Worm (Caenorhabditis elegans): ENCODE results near the gene Y43C5A.3.

Gene Y43C5A.3

DNA sequence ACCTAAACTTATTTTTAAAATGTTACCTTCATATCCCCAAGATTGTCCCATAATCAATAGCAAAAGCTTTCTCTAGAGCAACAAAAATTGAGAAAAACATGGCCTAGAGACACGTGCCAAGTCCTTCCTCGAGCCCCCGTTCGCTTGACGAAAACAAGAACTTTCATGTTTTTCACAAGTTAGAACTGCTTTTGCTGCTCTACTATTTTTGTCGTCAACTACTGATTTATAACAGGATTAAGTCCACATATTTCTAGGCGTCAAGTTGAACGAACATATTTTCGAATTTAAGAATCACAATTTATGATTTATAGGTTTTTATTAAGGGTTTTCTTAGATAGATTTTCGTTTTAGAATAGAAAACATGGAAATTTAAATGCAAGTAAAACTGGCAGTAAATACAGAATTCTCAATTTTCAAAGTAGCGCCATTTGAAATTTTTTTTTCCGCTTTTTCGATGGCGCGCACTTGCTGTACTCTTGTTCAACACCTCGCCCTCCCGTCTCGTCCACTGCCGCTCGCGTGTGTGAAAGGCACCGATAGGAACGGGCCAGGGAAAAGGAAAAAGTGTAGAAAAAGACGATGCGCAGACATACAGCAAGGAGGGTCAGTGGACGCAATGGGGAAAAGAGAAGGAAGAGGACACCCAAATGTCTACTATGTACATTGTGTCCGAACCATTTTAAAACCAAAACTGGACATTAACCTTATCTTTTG lies 10.5 kb downstream of the Y43C5A.3 start, which contains the start of gene rad-51 (continued):
- TF ChIP-seq alr-1 (tag; optimal IDR thresholded peaks at IDR 0.05; ENCODE audit: borderline replicate concordance) (no peak), sup-37 (GFP tag; optimal IDR thresholded peaks at IDR 0.05) (no peak)

DNA sequence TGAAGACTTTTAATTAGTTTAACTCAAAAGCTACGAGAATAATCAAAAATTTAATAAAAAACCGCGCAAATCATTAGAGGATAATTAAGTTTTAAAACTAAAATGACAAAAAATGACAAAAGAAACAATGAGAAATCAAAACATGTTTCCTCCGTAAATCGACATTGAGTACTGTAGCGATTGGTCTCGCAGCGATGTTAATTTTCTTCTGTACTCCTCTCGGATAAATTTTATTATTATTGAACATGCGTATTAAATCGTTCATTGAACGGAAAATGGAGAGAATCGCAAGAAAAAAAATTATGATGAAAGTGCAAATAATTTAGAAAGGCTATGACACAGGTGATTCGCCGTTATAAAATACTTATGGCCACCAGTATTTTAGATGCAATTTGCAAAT lies 11.5 kb downstream of the Y43C5A.3 start:
- TF ChIP-seq vab-15 (tag; optimal IDR thresholded peaks at IDR 0.05): no peak
- no peak for TF ChIP-seq jun-1 (tag; optimal IDR thresholded peaks at IDR 0.05)
- no peak for TF ChIP-seq hlh-4 (tag; optimal IDR thresholded peaks at IDR 0.05)
- no peak for TF ChIP-seq pag-3 (tag; optimal IDR thresholded peaks at IDR 0.05; ENCODE audit: borderline replicate concordance, insufficient read depth)
- TF ChIP-seq ceh-90 (tag; optimal IDR thresholded peaks at IDR 0.05): no peak
- TF ChIP-seq ceh-63 (GFP tag; optimal IDR thresholded peaks at IDR 0.05): no peak
- TF ChIP-seq unc-98 (GFP tag; IDR thresholded peaks at IDR 0.05): no peak
- TF ChIP-seq ztf-11 (tag; optimal IDR thresholded peaks at IDR 0.05): no peak
- TF ChIP-seq blmp-1 (tag; optimal IDR thresholded peaks at IDR 0.05): no peak
- TF ChIP-seq nhr-12 (tag; optimal IDR thresholded peaks at IDR 0.05): no peak
- no peak for TF ChIP-seq efl-1 (optimal IDR thresholded peaks at IDR 0.05)
- no peak for TF ChIP-seq efl-1 (GFP tag; optimal IDR thresholded peaks at IDR 0.05 in 1 of 2)
- no peak for TF ChIP-seq egl-13 (tag; optimal IDR thresholded peaks at IDR 0.05)
- TF ChIP-seq snu-23 (GFP tag; optimal IDR thresholded peaks at IDR 0.05): no peak
- TF ChIP-seq nhr-85 (tag): no peak
- no peak for TF ChIP-seq pax-3 (tag; optimal IDR thresholded peaks at IDR 0.05)
- TF ChIP-seq nhr-28 (tag; optimal IDR thresholded peaks at IDR 0.05): no peak
- no peak for TF ChIP-seq alr-1 (tag; optimal IDR thresholded peaks at IDR 0.05; ENCODE audit: borderline replicate concordance)
- no peak for TF ChIP-seq zag-1 (tag; optimal IDR thresholded peaks at IDR 0.05)
- TF ChIP-seq lin-39 (tag; optimal IDR thresholded peaks at IDR 0.05): no peak

DNA sequence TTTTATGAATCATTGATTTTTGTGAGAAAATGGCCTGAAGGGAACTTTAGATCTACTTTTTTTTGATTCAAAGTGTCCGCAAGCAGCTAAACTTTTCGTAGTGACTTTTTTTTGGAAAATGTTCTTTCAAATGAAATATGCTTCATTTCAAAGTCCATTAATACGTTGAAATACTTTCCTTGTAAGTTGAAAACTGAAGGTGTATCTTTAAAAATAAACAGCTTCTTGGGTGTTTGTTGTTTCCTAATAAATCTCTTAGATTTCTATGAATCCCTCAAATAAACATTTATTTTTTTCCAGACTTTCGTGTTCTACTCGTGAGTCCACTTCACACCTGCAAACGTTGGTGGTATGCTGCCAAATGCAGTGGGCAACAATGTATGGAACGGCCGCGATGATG lies 12.8 kb downstream of the Y43C5A.3 start, which contains the start of gene ebax-1:
Gene ebax-1 (plus strand): TSS at position 301 of the 400 bp plus-strand sequence.
- TF ChIP-seq sup-37 (GFP tag; optimal IDR thresholded peaks at IDR 0.05) (no peak), rnt-1 (tag; optimal IDR thresholded peaks at IDR 0.05) (no peak), hpl-2 (GFP tag; optimal IDR thresholded peaks at IDR 0.05) (no peak), elt-3 (tag; optimal IDR thresholded peaks at IDR 0.05) (no peak), unc-62 (GFP tag; optimal IDR thresholded peaks at IDR 0.05) (no peak), lin-15B (tag; optimal IDR thresholded peaks at IDR 0.05) (no peak)

DNA sequence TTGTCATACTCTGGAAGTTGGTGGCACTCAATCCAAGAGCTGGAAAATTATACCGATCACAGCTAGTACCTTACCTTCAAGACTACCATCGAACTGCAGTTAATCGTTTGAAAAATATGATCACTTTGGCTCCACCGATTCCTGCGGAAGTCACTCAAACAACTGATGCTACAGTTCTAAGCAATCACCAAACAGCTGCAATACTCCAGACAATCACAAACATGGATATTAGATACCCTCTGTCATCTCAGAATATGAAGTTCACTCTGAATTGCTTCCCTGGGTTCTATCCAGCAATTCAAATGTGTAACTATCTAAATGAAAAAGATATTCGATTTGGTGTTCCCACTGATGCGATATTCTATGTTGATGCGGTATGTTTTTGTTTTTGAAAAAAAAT lies 14.7 kb downstream of the Y43C5A.3 start:
- no peak for TF ChIP-seq aha-1 (tag; optimal IDR thresholded peaks at IDR 0.05)
- TF ChIP-seq fos-1 (tag; optimal IDR thresholded peaks at IDR 0.05): no peak
- TF ChIP-seq nhr-85 (tag): no peak
- no peak for TF ChIP-seq skn-1 (tag; optimal IDR thresholded peaks at IDR 0.05)
- no peak for TF ChIP-seq mdl-1 (tag; optimal IDR thresholded peaks at IDR 0.05)
- no peak for TF ChIP-seq lir-3 (tag; optimal IDR thresholded peaks at IDR 0.05; ENCODE audit: poor library complexity)
- TF ChIP-seq C34B4.2 (tag; optimal IDR thresholded peaks at IDR 0.05): no peak
- TF ChIP-seq nhr-76 (tag; optimal IDR thresholded peaks at IDR 0.05): no peak
- no peak for TF ChIP-seq sox-4 (tag; optimal IDR thresholded peaks at IDR 0.05)
- no peak for TF ChIP-seq isw-1 (GFP tag; IDR thresholded peaks at IDR 0.05)
- no peak for TF ChIP-seq alr-1 (tag; optimal IDR thresholded peaks at IDR 0.05; ENCODE audit: borderline replicate concordance)
- TF ChIP-seq mef-2 (tag; optimal IDR thresholded peaks at IDR 0.05): no peak
- TF ChIP-seq ztf-4 (tag; optimal IDR thresholded peaks at IDR 0.05): no peak
- TF ChIP-seq aly-2 (tag; optimal IDR thresholded peaks at IDR 0.05): no peak
- TF ChIP-seq mab-9 (GFP tag; IDR thresholded peaks at IDR 0.05): no peak

Measured in whole organism, L1 larva.